Fruit fly (Drosophila melanogaster): Measurements from ENCODE around the gene PGRP-LC.

PGRP-LC gene

dm6 chr3L:9357830-9358712 lies 19.5 kb downstream of the PGRP-LC start (continued):
- no peak for TF ChIP-seq CG42726 (GFP tag; IDR thresholded peaks at IDR 0.05; ENCODE audit: partially characterized antibody)
- TF ChIP-seq CG15696 (tag; optimal IDR thresholded peaks at IDR 0.05), result no peak
- no peak for TF ChIP-seq CG13123 (GFP tag; optimal IDR thresholded peaks at IDR 0.05)
- TF ChIP-seq Taf1 (GFP tag; IDR thresholded peaks at IDR 0.05), result no peak
- no peak for TF ChIP-seq gsb-n (tag; optimal IDR thresholded peaks at IDR 0.05)
- no peak for TF ChIP-seq hkb (optimal IDR thresholded peaks at IDR 0.05)
- no peak for TF ChIP-seq hkb (GFP tag; IDR thresholded peaks at IDR 0.05)
- no peak for TF ChIP-seq Oli (tag; optimal IDR thresholded peaks at IDR 0.05)
- TF ChIP-seq ham (GFP tag; IDR thresholded peaks at IDR 0.05), result no peak

- TF ChIP-seq CG3407 (GFP tag; optimal IDR thresholded peaks at IDR 0.05), result no peak
- no peak for TF ChIP-seq zf30C (GFP tag; optimal IDR thresholded peaks at IDR 0.05)
- TF ChIP-seq Fer2 (tag; optimal IDR thresholded peaks at IDR 0.05), result no peak
- no peak for TF ChIP-seq lab (GFP tag; optimal IDR thresholded peaks at IDR 0.05)
- TF ChIP-seq CG7745 (tag; optimal IDR thresholded peaks at IDR 0.05), result no peak
- no peak for TF ChIP-seq tna (GFP tag; IDR thresholded peaks at IDR 0.05; ENCODE audit: partially characterized antibody)
- TF ChIP-seq oc (tag; optimal IDR thresholded peaks at IDR 0.05), result no peak
- TF ChIP-seq Ada2b (GFP tag; IDR thresholded peaks at IDR 0.05), result peak; percentile 30; the same call in 1 of the 2 replicates
- TF ChIP-seq CG18764 (GFP tag; optimal IDR thresholded peaks at IDR 0.05), result no peak
- TF ChIP-seq CG1529 (GFP tag; optimal IDR thresholded peaks at IDR 0.05), result no peak
- no peak for TF ChIP-seq CG30020 (tag; optimal IDR thresholded peaks at IDR 0.05)
- peak in 1 of 2 experiments; percentile 85 for TF ChIP-seq insv (GFP tag; optimal IDR thresholded peaks at IDR 0.05)
- TF ChIP-seq CG6791 (GFP tag; IDR thresholded peaks at IDR 0.05; ENCODE audit: partially characterized antibody), result no peak
- TF ChIP-seq grau (tag; optimal IDR thresholded peaks at IDR 0.05), result no peak
- TF ChIP-seq CG9437 (GFP tag; optimal IDR thresholded peaks at IDR 0.05), result no peak
- TF ChIP-seq CG10543 (GFP tag; optimal IDR thresholded peaks at IDR 0.05), result no peak
- TF ChIP-seq Trl (optimal IDR thresholded peaks at IDR 0.05), result peak in 1 of 2 experiments; percentile 21
- no peak for TF ChIP-seq Trl (GFP tag; optimal IDR thresholded peaks at IDR 0.05)
- TF ChIP-seq CG13296 (GFP tag; optimal IDR thresholded peaks at IDR 0.05), result peak; percentile 4
- TF ChIP-seq NC2β (GFP tag; optimal IDR thresholded peaks at IDR 0.05), result no peak
- TF ChIP-seq CG34376 (GFP tag; optimal IDR thresholded peaks at IDR 0.05), result no peak
- TF ChIP-seq sens (GFP tag), result peak; percentile 54
- no peak for TF ChIP-seq Dip2 (GFP tag; IDR thresholded peaks at IDR 0.05)
- TF ChIP-seq dm (GFP tag; optimal IDR thresholded peaks at IDR 0.05), result no peak
- no peak for TF ChIP-seq Poxn (GFP tag; IDR thresholded peaks at IDR 0.05)
- no peak for TF ChIP-seq Scr (GFP tag; IDR thresholded peaks at IDR 0.05; ENCODE audit: partially characterized antibody)
- no peak for TF ChIP-seq CG7372 (GFP tag; IDR thresholded peaks at IDR 0.05)
- TF ChIP-seq CG2875 (GFP tag; optimal IDR thresholded peaks at IDR 0.05), result no peak
- TF ChIP-seq CG11398 (GFP tag; optimal IDR thresholded peaks at IDR 0.05), result no peak
- peak; percentile 51 for TF ChIP-seq pzg (GFP tag; optimal IDR thresholded peaks at IDR 0.05)
- no peak for TF ChIP-seq mirr (GFP tag; optimal IDR thresholded peaks at IDR 0.05)
- peak; percentile 16 for TF ChIP-seq stwl (tag; optimal IDR thresholded peaks at IDR 0.05)
- no peak for TF ChIP-seq CG5953 (GFP tag; IDR thresholded peaks at IDR 0.05)
- TF ChIP-seq HLHmδ (GFP tag; optimal IDR thresholded peaks at IDR 0.05), result no peak
- TF ChIP-seq PHDP (tag; optimal IDR thresholded peaks at IDR 0.05), result no peak
- TF ChIP-seq CG6813 (GFP tag; optimal IDR thresholded peaks at IDR 0.05), result no peak
- no peak for TF ChIP-seq CG1233 (GFP tag; optimal IDR thresholded peaks at IDR 0.05)
- no peak for TF ChIP-seq vfl (GFP tag; optimal IDR thresholded peaks at IDR 0.05)
- no peak for TF ChIP-seq E2f1 (GFP tag; IDR thresholded peaks at IDR 0.05)
- no peak for TF ChIP-seq otp (GFP tag; IDR thresholded peaks at IDR 0.05)
Observed at dm6 chr3L:9358713-9359040, 20.1 kb downstream of the PGRP-LC start, which contains the start of the genes UGP and Svip. TSS of gene UGP (minus strand) at chr3L:9358935. TSS of gene Svip (plus strand) at chr3L:9358999.
